Fruit fly (Drosophila melanogaster) whole organism, adult: Measurements from ENCODE around the gene Glut1.

Experiments used
- CG11617 ChIP-seq: fragments of 200-800 bp; sonication (Bioruptor generic); optimal IDR thresholded peaks from 2 replicates; lab custom pipeline; 2017; ENCODE audit warnings: mild to moderate bottlenecking, missing biosample characterization, missing genetic modification reagents, missing genetic modification characterization
- CG12768 ChIP-seq: fragments of 200-800 bp; sonication (Bioruptor generic); optimal IDR thresholded peaks from 2 replicates; lab custom pipeline; 2017; ENCODE audit warnings: missing biosample characterization, missing genetic modification characterization, mild to moderate bottlenecking, moderate library complexity, missing genetic modification reagents
- CG14711 ChIP-seq: fragments of 200-800 bp; sonication (Bioruptor generic); optimal IDR thresholded peaks from 2 replicates; lab custom pipeline; 2018; ENCODE audit warnings: missing biosample characterization, mild to moderate bottlenecking, missing genetic modification characterization, moderate library complexity
- CG1620 ChIP-seq: fragments of 200-800 bp; sonication (Bioruptor generic); optimal IDR thresholded peaks from 2 replicates; lab custom pipeline; 2016; ENCODE audit warnings: missing biosample characterization, missing genetic modification characterization
- CG33017 ChIP-seq: fragments of 200-800 bp; sonication (Bioruptor generic); optimal IDR thresholded peaks from 2 replicates; lab custom pipeline; 2018; ENCODE audit warnings: missing biosample characterization, mild to moderate bottlenecking, missing genetic modification characterization, moderate library complexity
- CG5204 ChIP-seq: fragments of 200-800 bp; sonication (Bioruptor generic); optimal IDR thresholded peaks from 2 replicates; lab custom pipeline; 2016; ENCODE audit warnings: missing biosample characterization, missing genetic modification characterization
- CG7045 ChIP-seq: fragments of 200-800 bp; sonication (Bioruptor generic); optimal IDR thresholded peaks from 2 replicates; lab custom pipeline; 2017; ENCODE audit warnings: missing biosample characterization, mild to moderate bottlenecking, missing genetic modification characterization
- CG7101 ChIP-seq: fragments of 200-800 bp; sonication (Bioruptor generic); optimal IDR thresholded peaks from 2 replicates; lab custom pipeline; 2018; ENCODE audit warnings: missing biosample characterization, mild to moderate bottlenecking, missing genetic modification characterization, moderate library complexity
- Clk ChIP-seq: fragments of 200-800 bp; sonication (Bioruptor generic); optimal IDR thresholded peaks from 2 replicates; lab custom pipeline; 2017; ENCODE audit warnings: missing biosample characterization, missing genetic modification characterization
- Crg-1 ChIP-seq: fragments of 200-800 bp; sonication (Bioruptor generic); optimal IDR thresholded peaks from 2 replicates; lab custom pipeline; 2016; ENCODE audit warnings: missing biosample characterization, missing genetic modification characterization
- Hr96 ChIP-seq: fragments of 200-800 bp; sonication (Bioruptor generic); optimal IDR thresholded peaks from 2 replicates; lab custom pipeline; 2016; ENCODE audit warnings: missing biosample characterization, missing genetic modification characterization
- Mnt ChIP-seq: fragments of 200-800 bp; sonication (Bioruptor generic); optimal IDR thresholded peaks from 2 replicates; lab custom pipeline; 2016; ENCODE audit warnings: missing biosample characterization, mild to moderate bottlenecking, missing genetic modification characterization
- bab1 ChIP-seq: fragments of 200-800 bp; sonication (Bioruptor generic); optimal IDR thresholded peaks from 3 replicates; lab custom pipeline; 2019; ENCODE audit warnings: missing biosample characterization, mild to moderate bottlenecking, missing genetic modification characterization, moderate library complexity
- cic ChIP-seq: fragments of 200-800 bp; sonication (Bioruptor generic); optimal IDR thresholded peaks from 2 replicates; lab custom pipeline; 2017; ENCODE audit warnings: missing biosample characterization, mild to moderate bottlenecking, missing genetic modification characterization, moderate library complexity
- cnc ChIP-seq, 2 experiments: fragments of >200 bp; optimal IDR thresholded peaks; 2 replicates each; lab custom pipeline; 2017
- kay ChIP-seq: fragments of 200-800 bp; sonication (Bioruptor generic); peaks from one replicate; lab custom pipeline; 2016; ENCODE audit warnings: missing biosample characterization, missing genetic modification characterization, borderline replicate concordance
- ovo ChIP-seq: fragments of 200-800 bp; sonication (Bioruptor generic); optimal IDR thresholded peaks from 2 replicates; lab custom pipeline; 2016; ENCODE audit warnings: missing biosample characterization, missing genetic modification characterization
- pad ChIP-seq: fragments of 200-800 bp; sonication (Bioruptor generic); optimal IDR thresholded peaks from 3 replicates; lab custom pipeline; 2017; ENCODE audit warnings: missing biosample characterization, missing genetic modification characterization, mild to moderate bottlenecking, moderate library complexity, missing genetic modification reagents
- tj ChIP-seq: fragments of 200-800 bp; sonication (Bioruptor generic); optimal IDR thresholded peaks from 3 replicates; lab custom pipeline; 2017; ENCODE audit warnings: missing biosample characterization, mild to moderate bottlenecking, missing genetic modification characterization, moderate library complexity
- toe ChIP-seq: fragments of 200-800 bp; sonication (Bioruptor generic); optimal IDR thresholded peaks from 2 replicates; lab custom pipeline; 2016; ENCODE audit warnings: missing biosample characterization, missing genetic modification characterization

Gene Glut1

DNA sequence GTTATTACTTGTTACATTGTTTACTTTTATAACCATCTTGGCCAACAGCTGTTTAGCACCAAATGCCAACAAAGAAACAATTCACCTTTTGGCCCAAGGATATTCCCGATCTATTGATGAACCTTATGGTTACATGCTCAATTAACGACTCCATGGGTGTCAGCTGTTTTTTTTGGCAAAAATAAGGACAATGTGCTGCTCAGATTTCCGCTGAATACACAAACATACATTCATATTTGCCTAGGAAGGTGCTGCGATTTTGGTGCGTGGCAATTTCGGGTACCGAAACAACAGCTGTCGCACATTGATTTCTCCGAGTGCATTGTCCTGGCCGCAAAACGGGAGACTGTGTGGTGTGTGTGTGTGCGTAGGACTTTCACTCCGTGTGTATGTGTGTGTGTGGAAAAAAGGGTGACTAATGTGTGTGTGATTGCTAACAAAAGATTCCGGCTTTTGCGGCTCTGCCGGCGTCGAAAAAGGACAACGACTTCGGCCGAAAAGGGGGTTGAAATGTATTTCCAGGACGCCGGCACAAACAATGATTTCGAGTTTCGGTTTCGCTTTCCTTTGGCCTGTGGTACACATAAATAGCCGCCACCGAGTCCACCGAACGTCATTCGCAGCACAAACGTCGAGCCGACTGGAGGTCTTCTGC lies 5.2 kb upstream of the Glut1 start, which contains the start of gene nerfin-1:
Gene nerfin-1, plus strand, starts transcription at position 605 of the 655 bp plus-strand sequence.
- TF ChIP-seq tj (no peak), CG14711 (tag; lab: Kevin White, UChicago) (no peak), toe (GFP tag; lab: Kevin White, UChicago) (no peak), Crg-1 (GFP tag; lab: Kevin White, UChicago) (no peak), CG5204 (no peak), cnc (optimal IDR thresholded peaks at IDR 0.05; lab: Kevin White, UChicago) (no peak), CG1620 (GFP tag; lab: Kevin White, UChicago) (no peak), Mnt (no peak), CG7045 (GFP tag; lab: Kevin White, UChicago) (no peak), CG11617 (GFP tag; lab: Kevin White, UChicago) (no peak), ovo (GFP tag; lab: Kevin White, UChicago) (no peak), cic (GFP tag; lab: Kevin White, UChicago) (no peak), CG33017 (tag; lab: Kevin White, UChicago) (no peak), CG12768 (GFP tag; lab: Kevin White, UChicago) (no peak), kay (GFP tag; lab: Kevin White, UChicago) (no peak), pad (GFP tag; lab: Kevin White, UChicago) (no peak)

dm6 chr3L:912406-913369 lies 1.2 kb upstream of the Glut1 start:
- TF ChIP-seq cic (GFP tag; lab: Kevin White, UChicago) (no peak), CG11617 (GFP tag; lab: Kevin White, UChicago) (no peak), bab1 (GFP tag; lab: Kevin White, UChicago) (no peak), Clk (no peak)

DNA sequence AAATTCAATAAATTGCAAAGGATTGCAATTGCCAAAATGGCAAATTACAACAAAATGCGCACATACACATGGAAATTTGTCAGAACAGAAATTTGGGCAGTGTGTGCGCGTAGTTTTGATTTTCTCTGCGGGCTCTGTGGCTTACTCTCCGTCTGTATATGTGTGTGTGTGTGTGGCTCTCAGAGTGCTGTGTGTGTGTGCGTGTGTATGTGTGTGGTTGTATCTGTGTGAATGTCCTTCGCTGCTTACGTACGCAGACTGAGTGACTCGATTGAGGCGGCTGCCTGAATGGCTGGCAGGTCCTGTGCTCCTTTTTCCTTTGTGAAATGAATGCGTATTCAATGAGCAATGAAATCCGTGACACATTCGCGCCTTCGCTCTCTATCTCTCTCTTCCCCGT lies 978 bp downstream of the Glut1 start:
- no peak for TF ChIP-seq CG12768 (GFP tag; lab: Kevin White, UChicago)
- TF ChIP-seq ovo (GFP tag; lab: Kevin White, UChicago) = no peak
- no peak for TF ChIP-seq CG7101 (tag; lab: Kevin White, UChicago)
- TF ChIP-seq Mnt = no peak
- no peak for TF ChIP-seq CG14711 (tag; lab: Kevin White, UChicago)
- TF ChIP-seq cnc (optimal IDR thresholded peaks at IDR 0.05; lab: Kevin White, UChicago) = no peak
- no peak for TF ChIP-seq toe (GFP tag; lab: Kevin White, UChicago)
- TF ChIP-seq CG1620 (GFP tag; lab: Kevin White, UChicago) = no peak
- no peak for TF ChIP-seq kay (GFP tag; lab: Kevin White, UChicago)
- TF ChIP-seq pad (GFP tag; lab: Kevin White, UChicago) = no peak
- TF ChIP-seq CG5204 = no peak
- TF ChIP-seq Clk = no peak
- no peak for TF ChIP-seq cic (GFP tag; lab: Kevin White, UChicago)
- TF ChIP-seq bab1 (GFP tag; lab: Kevin White, UChicago) = no peak
- no peak for TF ChIP-seq Hr96 (GFP tag; lab: Kevin White, UChicago)
- TF ChIP-seq CG7045 (GFP tag; lab: Kevin White, UChicago) = no peak
- no peak for TF ChIP-seq CG11617 (GFP tag; lab: Kevin White, UChicago)
- TF ChIP-seq tj = no peak
- no peak for TF ChIP-seq Crg-1 (GFP tag; lab: Kevin White, UChicago)

dm6 chr3L:917225-917624 lies 3.4 kb downstream of the Glut1 start:
- TF ChIP-seq Hr96 (GFP tag; lab: Kevin White, UChicago) = no peak
- no peak for TF ChIP-seq bab1 (GFP tag; lab: Kevin White, UChicago)
- TF ChIP-seq CG14711 (tag; lab: Kevin White, UChicago) = no peak
- no peak for TF ChIP-seq CG7101 (tag; lab: Kevin White, UChicago)
- no peak for TF ChIP-seq toe (GFP tag; lab: Kevin White, UChicago)
- TF ChIP-seq tj = no peak
- TF ChIP-seq Clk = no peak
- TF ChIP-seq CG7045 (GFP tag; lab: Kevin White, UChicago) = no peak
- TF ChIP-seq CG1620 (GFP tag; lab: Kevin White, UChicago) = no peak
- no peak for TF ChIP-seq CG33017 (tag; lab: Kevin White, UChicago)
- no peak for TF ChIP-seq Crg-1 (GFP tag; lab: Kevin White, UChicago)
- TF ChIP-seq cic (GFP tag; lab: Kevin White, UChicago) = no peak
- TF ChIP-seq CG5204 = no peak
- TF ChIP-seq CG11617 (GFP tag; lab: Kevin White, UChicago) = no peak

DNA sequence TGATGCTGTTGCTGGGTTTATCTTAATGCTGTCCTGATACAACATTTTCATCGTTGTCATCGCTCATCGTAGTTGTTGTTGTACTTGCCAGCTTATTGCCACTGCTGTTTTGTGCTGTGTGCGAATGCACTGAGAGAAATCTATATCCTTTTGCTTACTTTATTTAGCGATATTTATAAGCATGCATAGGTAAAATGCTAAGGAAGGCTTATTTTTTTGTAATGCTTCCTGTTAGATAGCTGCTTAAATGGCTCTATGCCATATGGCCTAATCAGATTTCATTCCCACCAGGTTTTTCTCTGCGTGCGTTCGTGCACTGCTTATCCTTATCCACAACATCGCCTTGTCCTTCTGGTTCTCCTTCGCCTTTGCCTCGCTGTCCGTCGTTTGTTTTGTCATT lies 38.3 kb downstream of the Glut1 start:
- TF ChIP-seq kay (GFP tag; lab: Kevin White, UChicago) (no peak), CG33017 (tag; lab: Kevin White, UChicago) (no peak), Hr96 (GFP tag; lab: Kevin White, UChicago) (no peak), CG1620 (GFP tag; lab: Kevin White, UChicago) (no peak), CG7045 (GFP tag; lab: Kevin White, UChicago) (no peak), Crg-1 (GFP tag; lab: Kevin White, UChicago) (no peak), cnc (optimal IDR thresholded peaks at IDR 0.05; lab: Kevin White, UChicago) (no peak), Mnt (no peak), CG11617 (GFP tag; lab: Kevin White, UChicago) (no peak), cic (GFP tag; lab: Kevin White, UChicago) (no peak), ovo (GFP tag; lab: Kevin White, UChicago) (no peak), CG5204 (no peak)
